Worm (Caenorhabditis elegans) whole organism, L2 larva: ENCODE measurements around the gene twk-44.

Experiments used
- ZK546.5 ChIP-seq: sonication (generic microtip); optimal IDR thresholded peaks from 2 replicates; lab custom pipeline; 2017; ENCODE audit warnings: missing biosample characterization, missing genetic modification characterization
- ama-1 ChIP-seq: fragments of 150-350 bp; optimal IDR thresholded peaks from 2 replicates; lab custom pipeline; 2018; ENCODE audit warnings: inconsistent platforms
- ceh-16 ChIP-seq: fragments of 150-350 bp; optimal IDR thresholded peaks from 2 replicates; lab custom pipeline; 2014; ENCODE audit warnings: missing biosample characterization, missing genetic modification characterization
- ceh-82 ChIP-seq: fragments of 150-350 bp; optimal IDR thresholded peaks from 2 replicates; lab custom pipeline; 2014; ENCODE audit warnings: missing biosample characterization, missing genetic modification characterization
- dmd-4 ChIP-seq: sonication (generic microtip); optimal IDR thresholded peaks from 2 replicates; lab custom pipeline; 2017; ENCODE audit warnings: missing biosample characterization, missing genetic modification characterization
- elt-3 ChIP-seq: sonication (generic microtip); optimal IDR thresholded peaks from 2 replicates; lab custom pipeline; 2017; ENCODE audit warnings: missing biosample characterization, missing genetic modification characterization
- gmeb-1 ChIP-seq: fragments of 150-350 bp; optimal IDR thresholded peaks from 2 replicates; lab custom pipeline; 2014; ENCODE audit warnings: missing biosample characterization, missing genetic modification characterization
- lin-39 ChIP-seq: fragments of 150-350 bp; optimal IDR thresholded peaks from 2 replicates; lab custom pipeline; 2014; ENCODE audit warnings: missing biosample characterization, missing genetic modification reagents, missing genetic modification characterization
- nhr-11 ChIP-seq: fragments of 150-350 bp; optimal IDR thresholded peaks from 2 replicates; lab custom pipeline; 2014; ENCODE audit warnings: missing biosample characterization, missing genetic modification characterization
- nhr-21 ChIP-seq: fragments of 150-350 bp; optimal IDR thresholded peaks from 2 replicates; lab custom pipeline; 2014; ENCODE audit warnings: missing biosample characterization, missing genetic modification characterization
- nhr-77 ChIP-seq: fragments of 150-350 bp; optimal IDR thresholded peaks from 2 replicates; lab custom pipeline; 2014; ENCODE audit warnings: missing biosample characterization, missing genetic modification characterization
- zag-1 ChIP-seq: fragments of 150-350 bp; optimal IDR thresholded peaks from 2 replicates; lab custom pipeline; 2014; ENCODE audit warnings: missing biosample characterization, missing genetic modification characterization
- ztf-4 ChIP-seq: fragments of 150-350 bp; optimal IDR thresholded peaks from 2 replicates; lab custom pipeline; 2014; ENCODE audit warnings: missing biosample characterization, missing genetic modification characterization

ce11 chrX:11585375-11585774, 41.5 kb downstream of the twk-44 start, which contains the start of gene abts-2:
- TF ChIP-seq ceh-82 (no peak), dmd-4 (no peak), ceh-16 (tag; lab: Kevin White, UChicago) (no peak), nhr-21 (tag; lab: Kevin White, UChicago) (no peak), ama-1 (lab: Kevin White, UChicago) (no peak), ztf-4 (tag; lab: Kevin White, UChicago) (no peak), nhr-77 (tag; lab: Kevin White, UChicago) (no peak), ZK546.5 (tag; lab: Kevin White, UChicago) (no peak), gmeb-1 (no peak), lin-39 (no peak), zag-1 (tag; lab: Kevin White, UChicago) (no peak), nhr-11 (tag; lab: Kevin White, UChicago) (no peak), elt-3 (no peak)
